Fruit fly (Drosophila melanogaster) whole organism, embryonic: Measurements from ENCODE around the gene CG42579.

Experiments used
- Adf1 ChIP-seq: fragments of 200-800 bp; sonication (Bioruptor generic); IDR thresholded peaks from 2 replicates; pipeline ENCODE4 v1.3.6; 2022; ENCODE audit warnings: missing biosample characterization, missing genetic modification characterization
- B-H2 ChIP-seq: fragments of 200-800 bp; sonication (Bioruptor generic); optimal IDR thresholded peaks from 2 replicates; lab custom pipeline; 2018; ENCODE audit warnings: missing biosample characterization, mild to moderate bottlenecking, missing genetic modification characterization
- CG1024 ChIP-seq: fragments of 200-800 bp; sonication (Bioruptor generic); IDR thresholded peaks from 2 replicates; pipeline ENCODE4 v1.3.6; 2022; ENCODE audit warnings: missing biosample characterization, missing genetic modification characterization
- CG10959 ChIP-seq: fragments of 200-800 bp; sonication (Bioruptor generic); IDR thresholded peaks from 2 replicates; pipeline ENCODE4 v1.3.6; 2022; ENCODE audit warnings: missing biosample characterization, missing genetic modification characterization
- CG11085 ChIP-seq: fragments of 200-800 bp; sonication (Bioruptor generic); IDR thresholded peaks from 2 replicates; pipeline ENCODE4 v1.3.6; 2022; ENCODE audit warnings: missing biosample characterization, missing genetic modification characterization
- CG11723 ChIP-seq: fragments of 200-800 bp; sonication (Bioruptor generic); optimal IDR thresholded peaks from 2 replicates; lab custom pipeline; 2017; ENCODE audit warnings: missing biosample characterization, mild to moderate bottlenecking, missing genetic modification characterization
- CG14050 ChIP-seq: fragments of 200-800 bp; sonication (Bioruptor generic); IDR thresholded peaks from 3 replicates; pipeline ENCODE4 v1.3.6; 2022; ENCODE audit warnings: missing biosample characterization, missing genetic modification characterization
- CG14860 ChIP-seq: fragments of 200-800 bp; sonication (Bioruptor generic); IDR thresholded peaks from 3 replicates; pipeline ENCODE4 v1.3.6; 2022; ENCODE audit warnings: missing biosample characterization, missing genetic modification characterization; ENCODE audit not compliant: partially characterized antibody
- CG15601 ChIP-seq: fragments of 200-800 bp; sonication (Bioruptor generic); optimal IDR thresholded peaks from 3 replicates; lab custom pipeline; 2019; ENCODE audit warnings: missing biosample characterization, mild to moderate bottlenecking, missing genetic modification characterization, moderate library complexity
- CG16813 ChIP-seq: fragments of 200-800 bp; sonication (Bioruptor generic); IDR thresholded peaks from 3 replicates; pipeline ENCODE4 v1.3.6; 2022; ENCODE audit warnings: missing biosample characterization, missing genetic modification characterization; ENCODE audit not compliant: partially characterized antibody
- CG2120 ChIP-seq: fragments of 200-800 bp; sonication (Bioruptor generic); optimal IDR thresholded peaks from 3 replicates; lab custom pipeline; 2016; ENCODE audit warnings: missing biosample characterization, missing genetic modification characterization
- CG2129 ChIP-seq: fragments of 200-800 bp; sonication (Bioruptor generic); IDR thresholded peaks from 2 replicates; pipeline ENCODE4 v1.3.6; 2022; ENCODE audit warnings: missing biosample characterization, missing genetic modification characterization; ENCODE audit not compliant: partially characterized antibody
- CG6813 ChIP-seq: fragments of 200-800 bp; sonication (Bioruptor generic); optimal IDR thresholded peaks from 2 replicates; lab custom pipeline; 2017; ENCODE audit warnings: missing biosample characterization, missing genetic modification characterization, mild to moderate bottlenecking, moderate library complexity, missing genetic modification reagents
- CG7556 ChIP-seq: fragments of 200-800 bp; sonication (Bioruptor generic); optimal IDR thresholded peaks from 2 replicates; lab custom pipeline; 2017; ENCODE audit warnings: missing biosample characterization, mild to moderate bottlenecking, missing genetic modification characterization
- CG7839 ChIP-seq: fragments of 200-800 bp; sonication (Bioruptor generic); optimal IDR thresholded peaks from 3 replicates; lab custom pipeline; 2018; ENCODE audit warnings: missing biosample characterization, mild to moderate bottlenecking, missing genetic modification characterization, moderate library complexity
- CG8281 ChIP-seq: fragments of 200-800 bp; sonication (Bioruptor generic); optimal IDR thresholded peaks from 2 replicates; lab custom pipeline; 2018; ENCODE audit warnings: missing biosample characterization, mild to moderate bottlenecking, missing genetic modification characterization, moderate library complexity
- Chrac-16 ChIP-seq: fragments of 200-800 bp; sonication (Bioruptor generic); optimal IDR thresholded peaks from 3 replicates; lab custom pipeline; 2016; ENCODE audit warnings: missing biosample characterization, missing genetic modification characterization
- E2f1 ChIP-seq: fragments of 200-800 bp; sonication (Bioruptor generic); IDR thresholded peaks from 2 replicates; pipeline ENCODE4 v1.3.6; 2022; ENCODE audit warnings: missing biosample characterization, missing genetic modification characterization
- ERR ChIP-seq: fragments of 200-800 bp; sonication (Bioruptor generic); optimal IDR thresholded peaks from 2 replicates; lab custom pipeline; 2016; ENCODE audit warnings: missing biosample characterization, missing genetic modification characterization
- Ets65A ChIP-seq: fragments of 200-800 bp; sonication (Bioruptor generic); peaks from one replicate; lab custom pipeline; 2016; ENCODE audit warnings: missing biosample characterization, missing genetic modification characterization
- Hand ChIP-seq: fragments of 200-800 bp; sonication (Bioruptor generic); optimal IDR thresholded peaks from 2 replicates; lab custom pipeline; 2017; ENCODE audit warnings: mild to moderate bottlenecking, missing biosample characterization, missing genetic modification reagents, missing genetic modification characterization
- Lhr ChIP-seq: fragments of 200-800 bp; sonication (Bioruptor generic); optimal IDR thresholded peaks from 3 replicates; lab custom pipeline; 2017; ENCODE audit warnings: mild to moderate bottlenecking, missing biosample characterization, missing genetic modification reagents, missing genetic modification characterization
- Mrtf ChIP-seq: fragments of 200-800 bp; sonication (Bioruptor generic); IDR thresholded peaks from 3 replicates; pipeline ENCODE4 v1.3.6; 2022; ENCODE audit warnings: missing biosample characterization, missing genetic modification characterization
- NC2α ChIP-seq: fragments of 200-800 bp; sonication (Bioruptor generic); optimal IDR thresholded peaks from 2 replicates; lab custom pipeline; 2016; ENCODE audit warnings: missing biosample characterization, missing genetic modification characterization
- Neu2 ChIP-seq: fragments of 200-800 bp; sonication (Bioruptor generic); optimal IDR thresholded peaks from 3 replicates; lab custom pipeline; 2016; ENCODE audit warnings: missing biosample characterization, missing genetic modification characterization, borderline replicate concordance
- Ptx1 ChIP-seq: fragments of 200-800 bp; sonication (Bioruptor generic); IDR thresholded peaks from 2 replicates; pipeline ENCODE4 v1.3.6; 2022; ENCODE audit warnings: missing biosample characterization, missing genetic modification characterization
- TFAM ChIP-seq: fragments of 200-800 bp; sonication (Bioruptor generic); optimal IDR thresholded peaks from 2 replicates; lab custom pipeline; 2017; ENCODE audit warnings: missing biosample characterization, missing genetic modification characterization, inconsistent platforms
- az2 ChIP-seq: fragments of 200-800 bp; sonication (Bioruptor generic); optimal IDR thresholded peaks from 3 replicates; lab custom pipeline; 2016; ENCODE audit warnings: missing biosample characterization, missing genetic modification characterization
- bab2 ChIP-seq: fragments of 200-800 bp; sonication (Bioruptor generic); optimal IDR thresholded peaks from 2 replicates; lab custom pipeline; 2016; ENCODE audit warnings: missing biosample characterization, missing genetic modification characterization
- br ChIP-seq: fragments of >200 bp; optimal IDR thresholded peaks from 2 replicates; lab custom pipeline; 2017
- chinmo ChIP-seq: fragments of 200-800 bp; sonication (Bioruptor generic); IDR thresholded peaks from 4 replicates; pipeline ENCODE4 v1.3.6; 2022; ENCODE audit warnings: missing biosample characterization, missing genetic modification characterization; ENCODE audit not compliant: partially characterized antibody
- dimm ChIP-seq: fragments of 200-800 bp; sonication (Bioruptor generic); IDR thresholded peaks from 2 replicates; pipeline ENCODE4 v1.3.6; 2022; ENCODE audit warnings: missing biosample characterization, missing genetic modification characterization
- dmrt99B ChIP-seq: fragments of 200-800 bp; sonication (Bioruptor generic); optimal IDR thresholded peaks from 2 replicates; lab custom pipeline; 2018; ENCODE audit warnings: missing biosample characterization, mild to moderate bottlenecking, missing genetic modification characterization, moderate library complexity
- fru ChIP-seq: fragments of >200 bp; optimal IDR thresholded peaks from 2 replicates; lab custom pipeline; 2017
- gem ChIP-seq: fragments of 200-800 bp; sonication (Bioruptor generic); optimal IDR thresholded peaks from 2 replicates; lab custom pipeline; 2019; ENCODE audit warnings: missing biosample characterization, mild to moderate bottlenecking, missing genetic modification characterization, moderate library complexity
- h ChIP-seq: fragments of >200 bp; optimal IDR thresholded peaks from 2 replicates; lab custom pipeline; 2017
- insv ChIP-seq, 2 experiments: fragments of 200-800 bp; sonication (Bioruptor generic); optimal IDR thresholded peaks; 3 replicates each; lab custom pipeline; 2016 to 2018; ENCODE audit warnings: missing biosample characterization in 2 of 2, missing genetic modification characterization in 2 of 2
- inv ChIP-seq: fragments of 200-800 bp; sonication (Bioruptor generic); IDR thresholded peaks from 2 replicates; pipeline ENCODE4 v1.3.6; 2022; ENCODE audit warnings: missing biosample characterization, missing genetic modification characterization; ENCODE audit not compliant: partially characterized antibody
- kay ChIP-seq: fragments of 200-800 bp; sonication (Bioruptor generic); optimal IDR thresholded peaks from 2 replicates; lab custom pipeline; 2016; ENCODE audit warnings: missing biosample characterization, missing genetic modification characterization
- ken ChIP-seq: fragments of 200-800 bp; sonication (Bioruptor generic); IDR thresholded peaks from 3 replicates; pipeline ENCODE4 v1.3.6; 2022; ENCODE audit warnings: missing biosample characterization, missing genetic modification characterization
- luna ChIP-seq: fragments of 200-800 bp; sonication (Bioruptor generic); optimal IDR thresholded peaks from 2 replicates; lab custom pipeline; 2016; ENCODE audit warnings: missing biosample characterization, missing genetic modification characterization
- nau ChIP-seq: fragments of 200-800 bp; sonication (Bioruptor generic); optimal IDR thresholded peaks from 3 replicates; lab custom pipeline; 2017; ENCODE audit warnings: missing biosample characterization, mild to moderate bottlenecking, missing genetic modification characterization, missing genetic modification reagents
- onecut ChIP-seq: fragments of 200-800 bp; sonication (Bioruptor generic); IDR thresholded peaks from 2 replicates; pipeline ENCODE4 v1.3.6; 2022; ENCODE audit warnings: missing biosample characterization, missing genetic modification characterization
- psq ChIP-seq: fragments of 200-800 bp; sonication (Bioruptor generic); optimal IDR thresholded peaks from 2 replicates; lab custom pipeline; 2017; ENCODE audit warnings: missing biosample characterization, missing genetic modification characterization
- pzg ChIP-seq: fragments of 200-800 bp; sonication (Bioruptor generic); optimal IDR thresholded peaks from 3 replicates; lab custom pipeline; 2018; ENCODE audit warnings: missing biosample characterization, mild to moderate bottlenecking, missing genetic modification characterization, moderate library complexity
- row ChIP-seq: fragments of 200-800 bp; sonication (Bioruptor generic); IDR thresholded peaks from 3 replicates; pipeline ENCODE4 v1.3.6; 2022; ENCODE audit warnings: missing biosample characterization, missing genetic modification characterization
- sens-2 ChIP-seq: fragments of 200-800 bp; sonication (Bioruptor generic); IDR thresholded peaks from 2 replicates; pipeline ENCODE4 v1.3.6; 2022; ENCODE audit warnings: missing biosample characterization, missing genetic modification characterization
- tin ChIP-seq: fragments of 200-800 bp; sonication (Bioruptor generic); optimal IDR thresholded peaks from 3 replicates; lab custom pipeline; 2016; ENCODE audit warnings: missing biosample characterization, missing genetic modification characterization
- trem ChIP-seq: fragments of 200-800 bp; optimal IDR thresholded peaks from 3 replicates; lab custom pipeline; 2019; ENCODE audit warnings: missing biosample characterization, mild to moderate bottlenecking, missing genetic modification characterization, moderate library complexity
- ttk ChIP-seq: fragments of 200-800 bp; sonication (Bioruptor generic); IDR thresholded peaks from 2 replicates; pipeline ENCODE4 v2.1.2; 2022; ENCODE audit warnings: missing biosample characterization, missing genetic modification characterization
- vfl ChIP-seq: fragments of 200-800 bp; sonication (Bioruptor generic); optimal IDR thresholded peaks from 2 replicates; lab custom pipeline; 2016; ENCODE audit warnings: missing biosample characterization, missing genetic modification characterization
- yki ChIP-seq: fragments of >200 bp; optimal IDR thresholded peaks from 3 replicates; lab custom pipeline; 2018

Gene CG42579

dm6 chrX:20524754-20525236, 2.6 kb upstream of the CG42579 start, which contains the start of gene Tak1 (continued):
- TF ChIP-seq CG1024 (GFP tag; lab: Robert Waterston, UW) (0 out of 2 replicates have a peak, but pooled peaks have one; percentile 20), CG6813 (GFP tag; lab: Kevin White, UChicago) (no peak), nau (GFP tag; lab: Kevin White, UChicago) (no peak), insv (GFP tag; optimal IDR thresholded peaks at IDR 0.05; lab: Kevin White, UChicago) (peak in 1 of 2 experiments; percentile 46), psq (GFP tag; lab: Kevin White, UChicago) (no peak), trem (tag; lab: Kevin White, UChicago) (peak; percentile 70), ttk (no peak), Chrac-16 (GFP tag; lab: Kevin White, UChicago) (peak; percentile 65), CG11085 (GFP tag; lab: Robert Waterston, UW) (no peak), vfl (GFP tag; lab: Kevin White, UChicago) (no peak), Neu2 (GFP tag; lab: Kevin White, UChicago) (no peak), Lhr (GFP tag; lab: Kevin White, UChicago) (peak; percentile 74), onecut (peak; percentile 51; the same call in 1 of the 2 replicates), yki (lab: Kevin White, UChicago) (no peak), sens-2 (GFP tag; lab: Robert Waterston, UW) (no peak), pzg (GFP tag; lab: Kevin White, UChicago) (peak; percentile 63), Ptx1 (GFP tag; lab: Robert Waterston, UW) (peak; percentile 46), B-H2 (GFP tag; lab: Kevin White, UChicago) (peak; percentile 17), CG14860 (GFP tag; lab: Robert Waterston, UW) (peak; percentile 82), ken (GFP tag; lab: Robert Waterston, UW) (0 out of 3 replicates have a peak, but pooled peaks have one; percentile 63), CG14050 (no peak), NC2α (peak; percentile 13), E2f1 (GFP tag; lab: Robert Waterston, UW) (peak; percentile 58), CG8281 (tag; lab: Kevin White, UChicago) (no peak), Adf1 (GFP tag; lab: Robert Waterston, UW) (no peak), br (no peak), tin (GFP tag; lab: Kevin White, UChicago) (peak; percentile 73), CG7839 (tag; lab: Kevin White, UChicago) (peak; percentile 56), chinmo (GFP tag; lab: Robert Waterston, UW) (0 out of 4 replicates have a peak, but pooled peaks have one; percentile 47), gem (tag; lab: Kevin White, UChicago) (peak; percentile 55), CG15601 (peak; percentile 39), CG16813 (GFP tag; lab: Robert Waterston, UW) (peak; percentile 77), Ets65A (peak; percentile 93), kay (GFP tag; lab: Kevin White, UChicago) (no peak), az2 (GFP tag; lab: Kevin White, UChicago) (peak; percentile 70), dmrt99B (tag; lab: Kevin White, UChicago) (peak; percentile 42), inv (GFP tag; lab: Robert Waterston, UW) (peak; percentile 59), Mrtf (peak; percentile 63; the same call in 2 of the 3 replicates), CG7556 (GFP tag; lab: Kevin White, UChicago) (no peak), CG11723 (GFP tag; lab: Kevin White, UChicago) (no peak), TFAM (GFP tag; lab: Kevin White, UChicago) (no peak), bab2 (GFP tag; lab: Kevin White, UChicago) (peak; percentile 41), CG2129 (0 out of 2 replicates have a peak, but pooled peaks have one; percentile 19), CG10959 (GFP tag; lab: Robert Waterston, UW) (peak; percentile 42), dimm (GFP tag; lab: Robert Waterston, UW) (no peak), h (lab: Kevin White, UChicago) (no peak), row (GFP tag; lab: Robert Waterston, UW) (0 out of 3 replicates have a peak, but pooled peaks have one; percentile 20), ERR (GFP tag; lab: Kevin White, UChicago) (no peak), CG2120 (peak; percentile 56), luna (GFP tag; lab: Kevin White, UChicago) (no peak), Hand (GFP tag; lab: Kevin White, UChicago) (no peak), fru (lab: Kevin White, UChicago) (no peak)
